Fruit fly (Drosophila melanogaster): ENCODE measurements around the gene CG6980.
A peak's percentile ranks its signal among the peaks of the same experiment; 100 is the strongest.

CG6980 gene

dm6 chr3R:24771273-24772231 lies 35.9 kb upstream of the CG6980 start, which contains the start of gene CG42331:
Gene CG42331 (plus strand): TSS chr3R:24772181.
- TF ChIP-seq Hnf4 (GFP tag; optimal IDR thresholded peaks at IDR 0.05) = peak; percentile 5
- no peak for TF ChIP-seq Vsx2 (GFP tag; optimal IDR thresholded peaks at IDR 0.05; ENCODE audit: partially characterized antibody)
- no peak for TF ChIP-seq Myc (optimal IDR thresholded peaks at IDR 0.05)
- no peak for TF ChIP-seq dmrt93B (GFP tag; optimal IDR thresholded peaks at IDR 0.05)
- no peak for TF ChIP-seq Sp1 (GFP tag; optimal IDR thresholded peaks at IDR 0.05)
- peak in 1 of 2 experiments; percentile 69 for TF ChIP-seq foxo (GFP tag; optimal IDR thresholded peaks at IDR 0.05)
- TF ChIP-seq Rel (GFP tag; optimal IDR thresholded peaks at IDR 0.05) = no peak
- TF ChIP-seq Rel (tag; optimal IDR thresholded peaks at IDR 0.05) = peak; percentile 87
- no peak for TF ChIP-seq Jra (GFP tag; optimal IDR thresholded peaks at IDR 0.05)
- TF ChIP-seq Dif (GFP tag; optimal IDR thresholded peaks at IDR 0.05; ENCODE audit: partially characterized antibody) = peak; percentile 3
- peak; percentile 23 for TF ChIP-seq HLH106 (tag; optimal IDR thresholded peaks at IDR 0.05)
- TF ChIP-seq N (GFP tag; optimal IDR thresholded peaks at IDR 0.05) = no peak
- no peak for TF ChIP-seq pan (optimal IDR thresholded peaks at IDR 0.05)
- TF ChIP-seq CrebA (GFP tag; optimal IDR thresholded peaks at IDR 0.05; ENCODE audit: borderline replicate concordance) = no peak
- no peak for TF ChIP-seq usp (GFP tag; optimal IDR thresholded peaks at IDR 0.05)
- peak in 1 of 2 experiments; percentile 52 for TF ChIP-seq dl (GFP tag; optimal IDR thresholded peaks at IDR 0.05; ENCODE audit: insufficient read depth in 1 of 2, partially characterized antibody in 2 of 2)
- TF ChIP-seq Hr83 (GFP tag; optimal IDR thresholded peaks at IDR 0.05; ENCODE audit: poor library complexity, severe bottlenecking) = no peak
- TF ChIP-seq fru (GFP tag; optimal IDR thresholded peaks at IDR 0.05) = peak; percentile 71
- TF ChIP-seq OdsH (GFP tag; optimal IDR thresholded peaks at IDR 0.05) = peak; percentile 51
- TF ChIP-seq tai (GFP tag; optimal IDR thresholded peaks at IDR 0.05) = no peak
- peak; percentile 38 for TF ChIP-seq ey (GFP tag; optimal IDR thresholded peaks at IDR 0.05)
- peak; percentile 11 for TF ChIP-seq brk (GFP tag; optimal IDR thresholded peaks at IDR 0.05)
- no peak for TF ChIP-seq CG9705 (GFP tag; optimal IDR thresholded peaks at IDR 0.05)
- TF ChIP-seq psq (GFP tag; optimal IDR thresholded peaks at IDR 0.05) = no peak
- TF ChIP-seq sage (GFP tag; optimal IDR thresholded peaks at IDR 0.05) = no peak
- TF ChIP-seq Abd-B (GFP tag; optimal IDR thresholded peaks at IDR 0.05) = no peak
- TF ChIP-seq jim (GFP tag; optimal IDR thresholded peaks at IDR 0.05) = no peak
- TF ChIP-seq GATAd (GFP tag; optimal IDR thresholded peaks at IDR 0.05) = no peak
- no peak for TF ChIP-seq Hr78 (GFP tag; optimal IDR thresholded peaks at IDR 0.05)
- TF ChIP-seq CG32264 (GFP tag; optimal IDR thresholded peaks at IDR 0.05) = no peak
- peak; percentile 50 for TF ChIP-seq h (GFP tag; optimal IDR thresholded peaks at IDR 0.05)
- no peak for TF ChIP-seq Dfd (GFP tag; optimal IDR thresholded peaks at IDR 0.05)
- no peak for TF ChIP-seq Mio (GFP tag; optimal IDR thresholded peaks at IDR 0.05)
- TF ChIP-seq rgr (GFP tag; optimal IDR thresholded peaks at IDR 0.05) = peak; percentile 50
- TF ChIP-seq br (GFP tag; optimal IDR thresholded peaks at IDR 0.05) = no peak
- no peak for TF ChIP-seq woc (GFP tag; optimal IDR thresholded peaks at IDR 0.05)

DNA sequence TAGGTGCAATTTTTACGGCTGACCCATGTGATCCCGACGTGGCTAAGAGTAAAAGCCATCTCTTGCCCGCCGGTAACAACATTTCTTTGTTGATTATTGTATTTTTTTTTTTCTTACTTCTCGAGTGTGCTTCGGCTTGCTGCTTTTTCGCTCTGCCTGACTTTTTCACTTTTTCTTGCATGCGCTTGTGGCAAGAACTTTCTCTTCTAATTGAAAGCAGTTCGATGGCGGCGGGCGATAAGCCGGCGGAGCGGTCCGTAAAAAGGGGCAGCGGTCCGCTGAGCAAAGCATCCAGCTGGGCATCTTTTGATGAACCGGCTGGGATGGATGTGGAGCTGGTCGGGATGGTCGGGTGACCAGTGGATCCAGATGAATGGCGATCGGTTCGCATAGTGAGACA lies 34.4 kb upstream of the CG6980 start:
- no peak for TF ChIP-seq CG32264 (GFP tag; optimal IDR thresholded peaks at IDR 0.05)
- no peak for TF ChIP-seq h (GFP tag; optimal IDR thresholded peaks at IDR 0.05)
- TF ChIP-seq br (GFP tag; optimal IDR thresholded peaks at IDR 0.05) = no peak
- no peak for TF ChIP-seq Rel (GFP tag; optimal IDR thresholded peaks at IDR 0.05)
- no peak for TF ChIP-seq Rel (tag; optimal IDR thresholded peaks at IDR 0.05)
- TF ChIP-seq HLH106 (tag; optimal IDR thresholded peaks at IDR 0.05) = no peak
- TF ChIP-seq Mio (GFP tag; optimal IDR thresholded peaks at IDR 0.05) = no peak
- TF ChIP-seq GATAd (GFP tag; optimal IDR thresholded peaks at IDR 0.05) = no peak
- no peak for TF ChIP-seq lola (GFP tag; optimal IDR thresholded peaks at IDR 0.05)
- TF ChIP-seq brk (GFP tag; optimal IDR thresholded peaks at IDR 0.05) = no peak
- TF ChIP-seq dmrt93B (GFP tag; optimal IDR thresholded peaks at IDR 0.05) = no peak
